Fruit fly (Drosophila melanogaster): ENCODE data around the gene sds22.

dm6 chr3R:17426265-17426664 lies 34.9 kb downstream of the sds22 start:
- TF ChIP-seq twi (tag; optimal IDR thresholded peaks at IDR 0.05) (no peak), unpg (GFP tag; optimal IDR thresholded peaks at IDR 0.05) (no peak)

Measured in whole organism, embryonic.